Fruit fly (Drosophila melanogaster) whole organism: ENCODE data around the gene Dif.

ENCODE experiments used
- CG8478 ChIP-seq: fragments of >200 bp; optimal IDR thresholded peaks from 2 replicates; lab custom pipeline; 2018; ENCODE audit warnings: inconsistent platforms
- Dll ChIP-seq: fragments of >200 bp; optimal IDR thresholded peaks from 2 replicates; lab custom pipeline; 2017
- EcR ChIP-seq, 2 experiments: fragments of >200 bp; optimal IDR thresholded peaks; 2 replicates each; lab custom pipeline; 2017; ENCODE audit warnings: missing biosample characterization in 2 of 2, missing genetic modification characterization in 2 of 2, missing genetic modification reagents in 2 of 2
- pan ChIP-seq: fragments of >200 bp; optimal IDR thresholded peaks from 2 replicates; lab custom pipeline; 2017
- psq ChIP-seq: fragments of >200 bp; optimal IDR thresholded peaks from 2 replicates; lab custom pipeline; 2017
- usp ChIP-seq: fragments of >200 bp; optimal IDR thresholded peaks from 2 replicates; lab custom pipeline; 2017; ENCODE audit warnings: missing biosample characterization, missing genetic modification characterization, mixed read lengths

Gene Dif

dm6 chr2L:17394939-17395338 lies 38.0 kb downstream of the Dif start:
- TF ChIP-seq EcR (GFP tag; optimal IDR thresholded peaks at IDR 0.05; lab: Kevin White, UChicago) (no peak), psq (lab: Kevin White, UChicago) (no peak), pan (no peak), Dll (lab: Kevin White, UChicago) (no peak), usp (GFP tag; lab: Kevin White, UChicago) (no peak), CG8478 (lab: Kevin White, UChicago) (no peak)

dm6 chr2L:17390782-17391181 lies 42.2 kb downstream of the Dif start:
- TF ChIP-seq EcR (GFP tag; optimal IDR thresholded peaks at IDR 0.05; lab: Kevin White, UChicago): no peak
- no peak for TF ChIP-seq CG8478 (lab: Kevin White, UChicago)
- no peak for TF ChIP-seq usp (GFP tag; lab: Kevin White, UChicago)
- TF ChIP-seq pan: no peak
- no peak for TF ChIP-seq psq (lab: Kevin White, UChicago)
- TF ChIP-seq Dll (lab: Kevin White, UChicago): no peak

dm6 chr2L:17389104-17389503 lies 43.9 kb downstream of the Dif start:
- TF ChIP-seq Dll (lab: Kevin White, UChicago): no peak
- no peak for TF ChIP-seq pan
- no peak for TF ChIP-seq usp (GFP tag; lab: Kevin White, UChicago)
- TF ChIP-seq psq (lab: Kevin White, UChicago): no peak
- TF ChIP-seq EcR (GFP tag; optimal IDR thresholded peaks at IDR 0.05; lab: Kevin White, UChicago): no peak
- no peak for TF ChIP-seq CG8478 (lab: Kevin White, UChicago)

dm6 chr2L:17387735-17388367 lies 45.1 kb downstream of the Dif start:
- TF ChIP-seq CG8478 (lab: Kevin White, UChicago): no peak
- no peak for TF ChIP-seq Dll (lab: Kevin White, UChicago)
- no peak for TF ChIP-seq EcR (GFP tag; optimal IDR thresholded peaks at IDR 0.05; lab: Kevin White, UChicago)
- TF ChIP-seq usp (GFP tag; lab: Kevin White, UChicago): no peak

dm6 chr2L:17385221-17385529 lies 47.8 kb downstream of the Dif start:
- TF ChIP-seq usp (GFP tag; lab: Kevin White, UChicago): no peak
- no peak for TF ChIP-seq EcR (GFP tag; optimal IDR thresholded peaks at IDR 0.05; lab: Kevin White, UChicago)
- no peak for TF ChIP-seq Dll (lab: Kevin White, UChicago)
- no peak for TF ChIP-seq CG8478 (lab: Kevin White, UChicago)
- TF ChIP-seq psq (lab: Kevin White, UChicago): no peak
- no peak for TF ChIP-seq pan

- TF ChIP-seq CG8478 (lab: Kevin White, UChicago) (no peak), Dll (lab: Kevin White, UChicago) (no peak), pan (no peak), EcR (GFP tag; optimal IDR thresholded peaks at IDR 0.05; lab: Kevin White, UChicago) (no peak), usp (GFP tag; lab: Kevin White, UChicago) (no peak), psq (lab: Kevin White, UChicago) (no peak)
Measured at dm6 chr2L:17384331-17385220, 48.4 kb downstream of the Dif start, which contains the start of gene CLIP-190. CLIP-190 (plus strand) TSS chr2L:17384700.

- TF ChIP-seq pan: no peak
- TF ChIP-seq usp (GFP tag; lab: Kevin White, UChicago): no peak
- no peak for TF ChIP-seq Dll (lab: Kevin White, UChicago)
- TF ChIP-seq CG8478 (lab: Kevin White, UChicago): no peak
- TF ChIP-seq psq (lab: Kevin White, UChicago): no peak
- TF ChIP-seq EcR (GFP tag; optimal IDR thresholded peaks at IDR 0.05; lab: Kevin White, UChicago): no peak
Measured at dm6 chr2L:17383588-17384308, 49.2 kb downstream of the Dif start, which contains the start of gene Lrch. Lrch (minus strand) TSS chr2L:17384115.

- TF ChIP-seq psq (lab: Kevin White, UChicago) (no peak), EcR (GFP tag; optimal IDR thresholded peaks at IDR 0.05; lab: Kevin White, UChicago) (no peak), Dll (lab: Kevin White, UChicago) (no peak), usp (GFP tag; lab: Kevin White, UChicago) (no peak), pan (no peak), CG8478 (lab: Kevin White, UChicago) (no peak)
Measured at dm6 chr2L:17382783-17383182, 50.2 kb downstream of the Dif start.

- no peak for TF ChIP-seq CG8478 (lab: Kevin White, UChicago)
- no peak for TF ChIP-seq Dll (lab: Kevin White, UChicago)
- TF ChIP-seq pan: no peak
- TF ChIP-seq EcR (GFP tag; optimal IDR thresholded peaks at IDR 0.05; lab: Kevin White, UChicago): no peak
- no peak for TF ChIP-seq usp (GFP tag; lab: Kevin White, UChicago)
- no peak for TF ChIP-seq psq (lab: Kevin White, UChicago)
Measured at dm6 chr2L:17382318-17382717, 50.6 kb downstream of the Dif start.

- TF ChIP-seq psq (lab: Kevin White, UChicago): no peak
- no peak for TF ChIP-seq EcR (GFP tag; optimal IDR thresholded peaks at IDR 0.05; lab: Kevin White, UChicago)
- no peak for TF ChIP-seq Dll (lab: Kevin White, UChicago)
- TF ChIP-seq CG8478 (lab: Kevin White, UChicago): no peak
- TF ChIP-seq pan: no peak
- TF ChIP-seq usp (GFP tag; lab: Kevin White, UChicago): no peak
Measured at dm6 chr2L:17381616-17382015, 51.3 kb downstream of the Dif start.

dm6 chr2L:17381075-17381474 lies 51.9 kb downstream of the Dif start:
- no peak for TF ChIP-seq EcR (GFP tag; optimal IDR thresholded peaks at IDR 0.05; lab: Kevin White, UChicago)
- no peak for TF ChIP-seq Dll (lab: Kevin White, UChicago)
- TF ChIP-seq CG8478 (lab: Kevin White, UChicago): no peak
- TF ChIP-seq psq (lab: Kevin White, UChicago): no peak
- no peak for TF ChIP-seq pan
- no peak for TF ChIP-seq usp (GFP tag; lab: Kevin White, UChicago)
